Worm (Caenorhabditis elegans): ENCODE results near the gene Y48B6A.5.

DNA sequence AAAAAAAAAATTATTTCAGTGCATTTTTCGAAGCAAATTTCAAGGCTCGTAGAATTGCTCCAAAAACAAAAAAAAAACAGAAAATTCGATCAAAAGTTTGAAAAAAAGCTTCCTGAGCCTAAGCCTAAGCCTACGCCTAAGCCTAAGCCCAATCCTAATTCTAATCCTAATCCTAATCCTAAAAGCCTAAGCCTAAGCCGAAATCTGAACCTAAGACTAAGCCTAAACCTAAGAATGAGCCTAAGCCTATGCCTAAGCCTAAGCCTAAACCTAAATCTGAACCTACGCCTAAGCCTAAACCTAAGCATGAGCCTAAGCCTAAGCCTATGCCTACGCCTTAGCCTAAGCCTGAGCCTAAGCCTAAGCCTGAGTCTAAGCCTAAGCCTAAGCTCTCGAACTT, 31.2 kb upstream of the Y48B6A.5 start:
- TF ChIP-seq cog-1 (tag; optimal IDR thresholded peaks at IDR 0.05) (no peak), flt-1 (GFP tag; IDR thresholded peaks at IDR 0.05) (0 out of 2 replicates have a peak, but pooled peaks have one; percentile 43), T22C8.4 (GFP tag; IDR thresholded peaks at IDR 0.05) (no peak), ref-1 (GFP tag; conservative IDR thresholded peaks at IDR 0.05) (no peak), ztf-23 (GFP tag; IDR thresholded peaks at IDR 0.05) (no peak), klf-2 (GFP tag; conservative IDR thresholded peaks at IDR 0.05) (no peak), med-1 (GFP tag; optimal IDR thresholded peaks at IDR 0.05; ENCODE audit: insufficient read depth) (no peak), ztf-29 (GFP tag; IDR thresholded peaks at IDR 0.05) (no peak), tab-1 (GFP tag; IDR thresholded peaks at IDR 0.05) (no peak)
